Fruit fly (Drosophila melanogaster) whole organism, embryonic: ENCODE results near the gene Pex1.
A peak's percentile ranks its signal among the peaks of the same experiment; 100 is the strongest.

Source experiments
- Blimp-1 ChIP-seq: fragments of 200-800 bp; sonication (Bioruptor generic); optimal IDR thresholded peaks from 3 replicates; lab custom pipeline; 2018; ENCODE audit warnings: missing biosample characterization, missing genetic modification characterization, mild to moderate bottlenecking, moderate library complexity, missing genetic modification reagents
- CG10462 ChIP-seq: fragments of 200-800 bp; sonication (Bioruptor generic); optimal IDR thresholded peaks from 2 replicates; lab custom pipeline; 2016; ENCODE audit warnings: missing biosample characterization, missing genetic modification characterization
- CG11247 ChIP-seq: fragments of 200-800 bp; sonication (Bioruptor generic); IDR thresholded peaks from 2 replicates; pipeline ENCODE4 v1.3.6; 2022; ENCODE audit warnings: missing biosample characterization, missing genetic modification characterization
- CG12104 ChIP-seq: fragments of 200-800 bp; sonication (Bioruptor generic); optimal IDR thresholded peaks from 3 replicates; lab custom pipeline; 2016; ENCODE audit warnings: missing biosample characterization, missing genetic modification characterization
- CG12299 ChIP-seq: fragments of 200-800 bp; sonication (Bioruptor generic); optimal IDR thresholded peaks from 2 replicates; lab custom pipeline; 2018; ENCODE audit warnings: missing biosample characterization, mild to moderate bottlenecking, missing genetic modification characterization
- CG12769 ChIP-seq: fragments of 200-800 bp; sonication (Bioruptor generic); optimal IDR thresholded peaks from 2 replicates; lab custom pipeline; 2019; ENCODE audit warnings: missing biosample characterization, mild to moderate bottlenecking, missing genetic modification characterization, moderate library complexity
- CG14050 ChIP-seq: fragments of 200-800 bp; sonication (Bioruptor generic); IDR thresholded peaks from 3 replicates; pipeline ENCODE4 v1.3.6; 2022; ENCODE audit warnings: missing biosample characterization, missing genetic modification characterization
- CG14860 ChIP-seq: fragments of 200-800 bp; sonication (Bioruptor generic); IDR thresholded peaks from 3 replicates; pipeline ENCODE4 v1.3.6; 2022; ENCODE audit warnings: missing biosample characterization, missing genetic modification characterization; ENCODE audit not compliant: partially characterized antibody
- CG1529 ChIP-seq: fragments of 200-800 bp; sonication (Bioruptor generic); optimal IDR thresholded peaks from 3 replicates; lab custom pipeline; 2018; ENCODE audit warnings: missing biosample characterization, missing genetic modification characterization
- CG17361 ChIP-seq: fragments of 200-800 bp; sonication (Bioruptor generic); IDR thresholded peaks from 3 replicates; pipeline ENCODE4 v1.3.6; 2022; ENCODE audit warnings: missing biosample characterization, missing genetic modification characterization
- CG17385 ChIP-seq: fragments of 200-800 bp; sonication (Bioruptor generic); optimal IDR thresholded peaks from 3 replicates; lab custom pipeline; 2018; ENCODE audit warnings: missing biosample characterization, mild to moderate bottlenecking, missing genetic modification characterization
- CG17912 ChIP-seq: fragments of 200-800 bp; sonication (Bioruptor generic); optimal IDR thresholded peaks from 2 replicates; lab custom pipeline; 2018; ENCODE audit warnings: missing biosample characterization, mild to moderate bottlenecking, missing genetic modification characterization
- CG2712 ChIP-seq: fragments of 200-800 bp; optimal IDR thresholded peaks from 3 replicates; lab custom pipeline; 2019; ENCODE audit warnings: missing biosample characterization, mild to moderate bottlenecking, missing genetic modification characterization, moderate library complexity
- CG30020 ChIP-seq: fragments of 200-800 bp; optimal IDR thresholded peaks from 2 replicates; lab custom pipeline; 2019; ENCODE audit warnings: missing biosample characterization, mild to moderate bottlenecking, missing genetic modification characterization, moderate library complexity
- CG31224 ChIP-seq: fragments of 200-800 bp; sonication (Bioruptor generic); IDR thresholded peaks from 2 replicates; pipeline ENCODE4 v1.3.6; 2022; ENCODE audit warnings: missing biosample characterization, missing genetic modification characterization
- CG4707 ChIP-seq: fragments of 200-800 bp; sonication (Bioruptor generic); optimal IDR thresholded peaks from 2 replicates; lab custom pipeline; 2018; ENCODE audit warnings: missing biosample characterization, mild to moderate bottlenecking, missing genetic modification characterization, moderate library complexity
- CG6654 ChIP-seq: fragments of 200-800 bp; sonication (Bioruptor generic); optimal IDR thresholded peaks from 2 replicates; lab custom pipeline; 2017; ENCODE audit warnings: missing biosample characterization, mild to moderate bottlenecking, missing genetic modification characterization
- CG7556 ChIP-seq: fragments of 200-800 bp; sonication (Bioruptor generic); optimal IDR thresholded peaks from 2 replicates; lab custom pipeline; 2017; ENCODE audit warnings: missing biosample characterization, mild to moderate bottlenecking, missing genetic modification characterization
- CG7839 ChIP-seq: fragments of 200-800 bp; sonication (Bioruptor generic); optimal IDR thresholded peaks from 3 replicates; lab custom pipeline; 2018; ENCODE audit warnings: missing biosample characterization, mild to moderate bottlenecking, missing genetic modification characterization, moderate library complexity
- Camta ChIP-seq: fragments of 200-800 bp; sonication (Bioruptor generic); optimal IDR thresholded peaks from 2 replicates; lab custom pipeline; 2016; ENCODE audit warnings: missing biosample characterization, missing genetic modification characterization
- Chrac-16 ChIP-seq: fragments of 200-800 bp; sonication (Bioruptor generic); optimal IDR thresholded peaks from 3 replicates; lab custom pipeline; 2016; ENCODE audit warnings: missing biosample characterization, missing genetic modification characterization
- D19B ChIP-seq: fragments of 200-800 bp; sonication (Bioruptor generic); optimal IDR thresholded peaks from 2 replicates; lab custom pipeline; 2017; ENCODE audit warnings: missing biosample characterization, mild to moderate bottlenecking, missing genetic modification characterization
- Fer2 ChIP-seq: fragments of 200-800 bp; sonication (Bioruptor generic); optimal IDR thresholded peaks from 2 replicates; lab custom pipeline; 2018; ENCODE audit warnings: missing biosample characterization, mild to moderate bottlenecking, missing genetic modification characterization, moderate library complexity
- H2.0 ChIP-seq: fragments of 200-800 bp; sonication (Bioruptor generic); IDR thresholded peaks from 2 replicates; pipeline ENCODE4 v1.3.6; 2022; ENCODE audit warnings: missing biosample characterization, missing genetic modification characterization
- Hr3 ChIP-seq: fragments of 200-800 bp; sonication (Bioruptor generic); optimal IDR thresholded peaks from 3 replicates; lab custom pipeline; 2016; ENCODE audit warnings: missing biosample characterization, missing genetic modification characterization
- Hsf ChIP-seq: fragments of 200-800 bp; sonication (Bioruptor generic); optimal IDR thresholded peaks from 3 replicates; lab custom pipeline; 2016; ENCODE audit warnings: missing biosample characterization, missing genetic modification characterization
- NC2β ChIP-seq: fragments of 200-800 bp; sonication (Bioruptor generic); optimal IDR thresholded peaks from 2 replicates; lab custom pipeline; 2016; ENCODE audit warnings: missing biosample characterization, missing genetic modification characterization
- NK7.1 ChIP-seq: fragments of 200-800 bp; sonication (Bioruptor generic); optimal IDR thresholded peaks from 3 replicates; lab custom pipeline; 2016; ENCODE audit warnings: missing biosample characterization, missing genetic modification characterization
- Ssrp ChIP-seq: fragments of 200-800 bp; sonication (Bioruptor generic); optimal IDR thresholded peaks from 2 replicates; lab custom pipeline; 2018; ENCODE audit warnings: missing biosample characterization, mild to moderate bottlenecking, missing genetic modification characterization, moderate library complexity
- Tbp ChIP-seq: fragments of >200 bp; optimal IDR thresholded peaks from 2 replicates; lab custom pipeline; 2018; ENCODE audit warnings: missing biosample characterization, missing genetic modification characterization
- chn ChIP-seq: fragments of 200-800 bp; sonication (Bioruptor generic); optimal IDR thresholded peaks from 2 replicates; lab custom pipeline; 2016; ENCODE audit warnings: missing biosample characterization, missing genetic modification characterization
- dati ChIP-seq: fragments of 200-800 bp; sonication (Bioruptor generic); IDR thresholded peaks from 2 replicates; pipeline ENCODE4 v1.3.6; 2022; ENCODE audit warnings: missing biosample characterization, missing genetic modification characterization
- dimm ChIP-seq: fragments of 200-800 bp; sonication (Bioruptor generic); IDR thresholded peaks from 2 replicates; pipeline ENCODE4 v1.3.6; 2022; ENCODE audit warnings: missing biosample characterization, missing genetic modification characterization
- dmrt11E ChIP-seq: fragments of 200-800 bp; sonication (Bioruptor generic); optimal IDR thresholded peaks from 3 replicates; lab custom pipeline; 2018; ENCODE audit warnings: missing biosample characterization, mild to moderate bottlenecking, missing genetic modification characterization, moderate library complexity
- eve ChIP-seq, 2 experiments: fragments of >200 bp; optimal IDR thresholded peaks; 2 replicates each; lab custom pipeline; 2017; ENCODE audit warnings: missing biosample characterization in 2 of 2, missing genetic modification characterization in 2 of 2
- gce ChIP-seq: fragments of 200-800 bp; sonication (Bioruptor generic); IDR thresholded peaks from 3 replicates; pipeline ENCODE4 v1.3.6; 2022; ENCODE audit warnings: missing biosample characterization, missing genetic modification characterization
- ham ChIP-seq: fragments of 200-800 bp; sonication (Bioruptor generic); IDR thresholded peaks from 2 replicates; pipeline ENCODE4 v1.3.6; 2022; ENCODE audit warnings: missing biosample characterization, missing genetic modification characterization
- hb ChIP-seq: fragments of 200-800 bp; sonication (Bioruptor generic); IDR thresholded peaks from 3 replicates; pipeline ENCODE4 v1.3.6; 2022; ENCODE audit warnings: missing biosample characterization, missing genetic modification characterization; ENCODE audit not compliant: partially characterized antibody
- lilli ChIP-seq: fragments of 200-800 bp; sonication (Bioruptor generic); optimal IDR thresholded peaks from 3 replicates; lab custom pipeline; 2016; ENCODE audit warnings: missing biosample characterization, missing genetic modification characterization
- lola ChIP-seq, 3 experiments: fragments of >200 bp in 2 of 3; fragments of 200-800 bp in 1 of 3; sonication (Bioruptor generic) in 1 of 3; optimal IDR thresholded peaks; 2 replicates each; lab custom pipeline; 2017 to 2019; ENCODE audit warnings: missing biosample characterization in 3 of 3, missing genetic modification characterization in 3 of 3, mild to moderate bottlenecking in 1 of 3, moderate library complexity in 1 of 3
- nmo ChIP-seq: fragments of 200-800 bp; sonication (Bioruptor generic); optimal IDR thresholded peaks from 2 replicates; lab custom pipeline; 2018; ENCODE audit warnings: missing biosample characterization, mild to moderate bottlenecking, missing genetic modification characterization, moderate library complexity
- otp ChIP-seq: fragments of 200-800 bp; sonication (Bioruptor generic); IDR thresholded peaks from 3 replicates; pipeline ENCODE4, ENCODE4 v1.3.6; 2022; ENCODE audit warnings: missing biosample characterization, missing genetic modification characterization
- phol ChIP-seq: fragments of 200-800 bp; sonication (Bioruptor generic); optimal IDR thresholded peaks from 3 replicates; lab custom pipeline; 2018; ENCODE audit warnings: missing biosample characterization, mild to moderate bottlenecking, missing genetic modification characterization, moderate library complexity
- pum ChIP-seq: fragments of 200-800 bp; sonication (Bioruptor generic); optimal IDR thresholded peaks from 2 replicates; lab custom pipeline; 2016; ENCODE audit warnings: missing biosample characterization, missing genetic modification characterization
- scrt ChIP-seq: fragments of 200-800 bp; sonication (Bioruptor generic); optimal IDR thresholded peaks from 2 replicates; lab custom pipeline; 2018; ENCODE audit warnings: missing biosample characterization, mild to moderate bottlenecking, missing genetic modification characterization, moderate library complexity
- tap ChIP-seq: fragments of 200-800 bp; optimal IDR thresholded peaks from 3 replicates; lab custom pipeline; 2019; ENCODE audit warnings: missing biosample characterization, mild to moderate bottlenecking, missing genetic modification characterization, moderate library complexity
- trem ChIP-seq: fragments of 200-800 bp; optimal IDR thresholded peaks from 3 replicates; lab custom pipeline; 2019; ENCODE audit warnings: missing biosample characterization, mild to moderate bottlenecking, missing genetic modification characterization, moderate library complexity
- unc-4 ChIP-seq: fragments of 200-800 bp; sonication (Bioruptor generic); IDR thresholded peaks from 2 replicates; pipeline ENCODE4 v1.3.6; 2022; ENCODE audit warnings: missing biosample characterization, missing genetic modification characterization; ENCODE audit not compliant: partially characterized antibody
- unpg ChIP-seq: fragments of 200-800 bp; sonication (Bioruptor generic); optimal IDR thresholded peaks from 3 replicates; lab custom pipeline; 2018; ENCODE audit warnings: missing biosample characterization, mild to moderate bottlenecking, missing genetic modification characterization, moderate library complexity
- usp ChIP-seq: fragments of >200 bp; optimal IDR thresholded peaks from 2 replicates; lab custom pipeline; 2017; ENCODE audit warnings: missing biosample characterization, missing genetic modification characterization

Gene Pex1

dm6 chr3L:14049620-14050253, 22.0 kb upstream of the Pex1 start, which contains the start of gene Neurl4 (continued):
- TF ChIP-seq scrt (GFP tag; lab: Kevin White, UChicago), result no peak
- no peak for TF ChIP-seq CG12769
- TF ChIP-seq lilli (GFP tag; lab: Kevin White, UChicago), result peak; percentile 65
- no peak for TF ChIP-seq CG1529
- TF ChIP-seq chn (GFP tag; lab: Kevin White, UChicago), result no peak
- peak; percentile 83 for TF ChIP-seq Hsf (GFP tag; lab: Kevin White, UChicago)
- no peak for TF ChIP-seq dimm (GFP tag; lab: Robert Waterston, UW)
- peak; percentile 66; the same call in 2 of the 3 replicates for TF ChIP-seq CG14050
- no peak for TF ChIP-seq CG6654 (GFP tag; lab: Kevin White, UChicago)
- no peak for TF ChIP-seq CG4707 (GFP tag; lab: Kevin White, UChicago)
- TF ChIP-seq CG17912, result peak; percentile 20
- no peak for TF ChIP-seq CG12104 (GFP tag; lab: Kevin White, UChicago)
- peak; percentile 75 for TF ChIP-seq CG2712 (tag; lab: Kevin White, UChicago)
- no peak for TF ChIP-seq gce (GFP tag; lab: Robert Waterston, UW)
- no peak for TF ChIP-seq NK7.1 (GFP tag; lab: Kevin White, UChicago)
- peak; percentile 61; the same call in 2 of the 3 replicates for TF ChIP-seq otp
- peak; percentile 72 for TF ChIP-seq Hr3 (GFP tag; lab: Kevin White, UChicago)
- no peak for TF ChIP-seq CG14860 (GFP tag; lab: Robert Waterston, UW)
- TF ChIP-seq nmo, result peak; percentile 86
- TF ChIP-seq CG17361 (GFP tag; lab: Robert Waterston, UW), result no peak; the same call in 1 of the 3 replicates
- TF ChIP-seq CG30020 (tag; lab: Kevin White, UChicago), result peak; percentile 29
- TF ChIP-seq NC2β (GFP tag; lab: Kevin White, UChicago), result peak; percentile 62
- TF ChIP-seq CG10462, result peak; percentile 9
- peak; percentile 34; the same call in 1 of the 2 replicates for TF ChIP-seq CG11247 (GFP tag; lab: Robert Waterston, UW)
- TF ChIP-seq unpg (GFP tag; lab: Kevin White, UChicago), result no peak
- no peak for TF ChIP-seq unc-4 (GFP tag; lab: Robert Waterston, UW)
- TF ChIP-seq D19B (GFP tag; lab: Kevin White, UChicago), result no peak
- TF ChIP-seq Fer2 (tag; lab: Kevin White, UChicago), result peak; percentile 50
- TF ChIP-seq usp, result no peak
- peak; percentile 82 for TF ChIP-seq dmrt11E (tag; lab: Kevin White, UChicago)
- TF ChIP-seq Tbp, result no peak
- no peak for TF ChIP-seq Blimp-1 (GFP tag; lab: Kevin White, UChicago)
- peak; percentile 32 for TF ChIP-seq CG7556 (GFP tag; lab: Kevin White, UChicago)
- no peak for TF ChIP-seq ham (GFP tag; lab: Robert Waterston, UW)
- TF ChIP-seq dati (GFP tag; lab: Robert Waterston, UW), result no peak
- TF ChIP-seq CG7839 (tag; lab: Kevin White, UChicago), result peak; percentile 81
- TF ChIP-seq CG31224 (GFP tag; lab: Robert Waterston, UW), result no peak
- peak; percentile 87 for TF ChIP-seq phol (tag; lab: Kevin White, UChicago)
- no peak for TF ChIP-seq tap (tag; lab: Kevin White, UChicago)
- TF ChIP-seq CG12299 (tag; lab: Kevin White, UChicago), result peak; percentile 1
- TF ChIP-seq eve (GFP tag; optimal IDR thresholded peaks at IDR 0.05; lab: Kevin White, UChicago), result no peak
- peak; percentile 76 for TF ChIP-seq trem (tag; lab: Kevin White, UChicago)
- TF ChIP-seq lola (GFP tag; optimal IDR thresholded peaks at IDR 0.05; lab: Kevin White, UChicago), result peak in 1 of 3 experiments; percentile 69
- no peak for TF ChIP-seq CG17385 (GFP tag; lab: Kevin White, UChicago)
- TF ChIP-seq H2.0 (GFP tag; lab: Robert Waterston, UW), result peak; percentile 83
- no peak for TF ChIP-seq hb (GFP tag; lab: Robert Waterston, UW)
- TF ChIP-seq Camta (GFP tag; lab: Kevin White, UChicago), result peak; percentile 74
- TF ChIP-seq Ssrp (tag; lab: Kevin White, UChicago), result peak; percentile 80
- TF ChIP-seq pum (GFP tag; lab: Kevin White, UChicago), result peak; percentile 62
- peak; percentile 68 for TF ChIP-seq Chrac-16 (GFP tag; lab: Kevin White, UChicago)
